Fruit fly (Drosophila melanogaster) whole organism, embryonic: Measurements from ENCODE around the gene Adck5.

Source experiments
- Abd-B ChIP-seq: fragments of 200-800 bp; sonication (Bioruptor generic); optimal IDR thresholded peaks from 2 replicates; lab custom pipeline; 2018; ENCODE audit warnings: missing biosample characterization, mild to moderate bottlenecking, missing genetic modification characterization, moderate library complexity
- Asciz ChIP-seq: fragments of 200-800 bp; sonication (Bioruptor generic); optimal IDR thresholded peaks from 2 replicates; lab custom pipeline; 2017; ENCODE audit warnings: missing biosample characterization, mild to moderate bottlenecking, missing genetic modification characterization, missing genetic modification reagents
- Atf-2 ChIP-seq: fragments of 200-800 bp; sonication (Bioruptor generic); optimal IDR thresholded peaks from 2 replicates; lab custom pipeline; 2016; ENCODE audit warnings: missing biosample characterization, missing genetic modification characterization
- BtbVII ChIP-seq: fragments of 200-800 bp; sonication (Bioruptor generic); optimal IDR thresholded peaks from 3 replicates; lab custom pipeline; 2017; ENCODE audit warnings: missing biosample characterization, mild to moderate bottlenecking, missing genetic modification characterization
- CG10366 ChIP-seq: fragments of 200-800 bp; sonication (Bioruptor generic); IDR thresholded peaks from 2 replicates; pipeline ENCODE4 v1.3.6; 2022; ENCODE audit warnings: missing biosample characterization, missing genetic modification characterization
- CG11085 ChIP-seq: fragments of 200-800 bp; sonication (Bioruptor generic); IDR thresholded peaks from 2 replicates; pipeline ENCODE4 v1.3.6; 2022; ENCODE audit warnings: missing biosample characterization, missing genetic modification characterization
- CG11456 ChIP-seq: fragments of 200-800 bp; sonication (Bioruptor generic); IDR thresholded peaks from 3 replicates; pipeline ENCODE4 v1.3.6; 2022; ENCODE audit warnings: missing biosample characterization, missing genetic modification characterization
- CG12155 ChIP-seq: fragments of 200-800 bp; sonication (Bioruptor generic); optimal IDR thresholded peaks from 3 replicates; lab custom pipeline; 2016; ENCODE audit warnings: missing biosample characterization, missing genetic modification characterization
- CG14667 ChIP-seq: fragments of 200-800 bp; sonication (Bioruptor generic); IDR thresholded peaks from 2 replicates; pipeline ENCODE4 v1.3.6; 2022; ENCODE audit warnings: missing biosample characterization, missing genetic modification characterization
- CG1529 ChIP-seq: fragments of 200-800 bp; sonication (Bioruptor generic); optimal IDR thresholded peaks from 3 replicates; lab custom pipeline; 2018; ENCODE audit warnings: missing biosample characterization, missing genetic modification characterization
- CG15479 ChIP-seq: fragments of 200-800 bp; sonication (Bioruptor generic); optimal IDR thresholded peaks from 3 replicates; lab custom pipeline; 2019; ENCODE audit warnings: missing biosample characterization, mild to moderate bottlenecking, missing genetic modification characterization, moderate library complexity
- CG17186 ChIP-seq: fragments of 200-800 bp; sonication (Bioruptor generic); optimal IDR thresholded peaks from 3 replicates; lab custom pipeline; 2017; ENCODE audit warnings: missing biosample characterization, missing genetic modification reagents, missing genetic modification characterization
- CG18476 ChIP-seq: fragments of 200-800 bp; sonication (Bioruptor generic); optimal IDR thresholded peaks from 2 replicates; lab custom pipeline; 2016; ENCODE audit warnings: missing biosample characterization, mild to moderate bottlenecking, missing genetic modification characterization
- CG2199 ChIP-seq: fragments of 200-800 bp; sonication (Bioruptor generic); IDR thresholded peaks from 3 replicates; pipeline ENCODE4 v1.3.6; 2022; ENCODE audit warnings: missing biosample characterization, missing genetic modification characterization
- CG30403 ChIP-seq: fragments of 200-800 bp; sonication (Bioruptor generic); optimal IDR thresholded peaks from 3 replicates; lab custom pipeline; 2016; ENCODE audit warnings: missing biosample characterization, missing genetic modification characterization
- CG4730 ChIP-seq: fragments of 200-800 bp; sonication (Bioruptor generic); IDR thresholded peaks from 2 replicates; pipeline ENCODE4 v1.3.6; 2022; ENCODE audit warnings: missing biosample characterization, missing genetic modification characterization
- CG9727 ChIP-seq: fragments of 200-800 bp; sonication (Bioruptor generic); optimal IDR thresholded peaks from 3 replicates; lab custom pipeline; 2017; ENCODE audit warnings: missing biosample characterization, mild to moderate bottlenecking, missing genetic modification characterization
- Doc2 ChIP-seq: fragments of 200-800 bp; sonication (Bioruptor generic); IDR thresholded peaks from 2 replicates; pipeline ENCODE4 v1.3.6; 2022; ENCODE audit warnings: missing biosample characterization, missing genetic modification characterization
- Dref ChIP-seq: fragments of 200-800 bp; sonication (Bioruptor generic); IDR thresholded peaks from 2 replicates; pipeline ENCODE4 v1.3.6; 2022; ENCODE audit warnings: missing biosample characterization, missing genetic modification characterization
- E2f2 ChIP-seq: fragments of 200-800 bp; sonication (Bioruptor generic); IDR thresholded peaks from 2 replicates; pipeline ENCODE4 v1.3.6; 2022; ENCODE audit warnings: missing biosample characterization, missing genetic modification characterization
- GATAe ChIP-seq: fragments of 200-800 bp; sonication (Bioruptor generic); conservative IDR thresholded peaks from 2 replicates; pipeline ENCODE4 v1.3.6; 2022; ENCODE audit warnings: missing biosample characterization, missing genetic modification characterization
- Hmr ChIP-seq: fragments of 200-800 bp; sonication (Bioruptor generic); optimal IDR thresholded peaks from 3 replicates; lab custom pipeline; 2017; ENCODE audit warnings: mild to moderate bottlenecking, missing biosample characterization, missing genetic modification reagents, missing genetic modification characterization
- Hr39 ChIP-seq: fragments of >200 bp; optimal IDR thresholded peaks from 2 replicates; lab custom pipeline; 2017
- Jarid2 ChIP-seq: fragments of 200-800 bp; sonication (Bioruptor generic); optimal IDR thresholded peaks from 3 replicates; lab custom pipeline; 2017; ENCODE audit warnings: mild to moderate bottlenecking, missing biosample characterization, missing genetic modification reagents, missing genetic modification characterization
- Mad ChIP-seq: fragments of 200-800 bp; sonication (Bioruptor generic); optimal IDR thresholded peaks from 2 replicates; lab custom pipeline; 2016; ENCODE audit warnings: missing biosample characterization, missing genetic modification characterization
- Myb ChIP-seq: fragments of 200-800 bp; sonication (Bioruptor generic); optimal IDR thresholded peaks from 2 replicates; lab custom pipeline; 2016; ENCODE audit warnings: missing biosample characterization, missing genetic modification characterization
- NC2β ChIP-seq: fragments of 200-800 bp; sonication (Bioruptor generic); optimal IDR thresholded peaks from 2 replicates; lab custom pipeline; 2016; ENCODE audit warnings: missing biosample characterization, missing genetic modification characterization
- ab ChIP-seq: fragments of 200-800 bp; sonication (Bioruptor generic); optimal IDR thresholded peaks from 2 replicates; lab custom pipeline; 2016; ENCODE audit warnings: missing biosample characterization, missing genetic modification characterization
- cas ChIP-seq: fragments of 200-800 bp; sonication (Bioruptor generic); IDR thresholded peaks from 2 replicates; pipeline ENCODE4 v1.3.6; 2022; ENCODE audit warnings: missing biosample characterization, missing genetic modification characterization
- caup ChIP-seq: fragments of 200-800 bp; sonication (Bioruptor generic); optimal IDR thresholded peaks from 3 replicates; lab custom pipeline; 2017; ENCODE audit warnings: missing biosample characterization, mild to moderate bottlenecking, missing genetic modification characterization, moderate library complexity; ENCODE audit not compliant: severe bottlenecking
- crol ChIP-seq: fragments of 200-800 bp; sonication (Bioruptor generic); IDR thresholded peaks from 2 replicates; pipeline ENCODE4 v1.3.6; 2022; ENCODE audit warnings: missing biosample characterization, missing genetic modification characterization
- da ChIP-seq: fragments of 200-800 bp; sonication (Bioruptor generic); optimal IDR thresholded peaks from 2 replicates; lab custom pipeline; 2016; ENCODE audit warnings: missing biosample characterization, missing genetic modification characterization
- gt ChIP-seq: fragments of 200-800 bp; sonication (Bioruptor generic); IDR thresholded peaks from 2 replicates; pipeline ENCODE4 v1.3.6; 2022; ENCODE audit warnings: missing biosample characterization, missing genetic modification characterization
- hb ChIP-seq: fragments of 200-800 bp; sonication (Bioruptor generic); IDR thresholded peaks from 3 replicates; pipeline ENCODE4 v1.3.6; 2022; ENCODE audit warnings: missing biosample characterization, missing genetic modification characterization; ENCODE audit not compliant: partially characterized antibody
- jing ChIP-seq: fragments of 200-800 bp; sonication (Bioruptor generic); optimal IDR thresholded peaks from 2 replicates; lab custom pipeline; 2018; ENCODE audit warnings: missing biosample characterization, mild to moderate bottlenecking, missing genetic modification characterization
- lmd ChIP-seq: fragments of 200-800 bp; sonication (Bioruptor generic); IDR thresholded peaks from 2 replicates; pipeline ENCODE4 v1.3.6; 2022; ENCODE audit warnings: missing biosample characterization, missing genetic modification characterization
- mirr ChIP-seq: fragments of 200-800 bp; sonication (Bioruptor generic); optimal IDR thresholded peaks from 3 replicates; lab custom pipeline; 2018; ENCODE audit warnings: missing biosample characterization, mild to moderate bottlenecking, missing genetic modification characterization
- onecut ChIP-seq: fragments of 200-800 bp; sonication (Bioruptor generic); IDR thresholded peaks from 2 replicates; pipeline ENCODE4 v1.3.6; 2022; ENCODE audit warnings: missing biosample characterization, missing genetic modification characterization
- pros ChIP-seq: fragments of 200-800 bp; sonication (Bioruptor generic); optimal IDR thresholded peaks from 3 replicates; lab custom pipeline; 2019; ENCODE audit warnings: missing biosample characterization, mild to moderate bottlenecking, missing genetic modification characterization, moderate library complexity
- salm ChIP-seq: fragments of 200-800 bp; sonication (Bioruptor generic); optimal IDR thresholded peaks from 2 replicates; lab custom pipeline; 2018; ENCODE audit warnings: missing biosample characterization, mild to moderate bottlenecking, missing genetic modification characterization
- sens-2 ChIP-seq: fragments of 200-800 bp; sonication (Bioruptor generic); IDR thresholded peaks from 2 replicates; pipeline ENCODE4 v1.3.6; 2022; ENCODE audit warnings: missing biosample characterization, missing genetic modification characterization
- slou ChIP-seq: fragments of 200-800 bp; sonication (Bioruptor generic); optimal IDR thresholded peaks from 3 replicates; lab custom pipeline; 2016; ENCODE audit warnings: missing biosample characterization, missing genetic modification characterization
- sna ChIP-seq: fragments of 200-800 bp; sonication (Bioruptor generic); IDR thresholded peaks from 2 replicates; pipeline ENCODE4 v1.3.6; 2022; ENCODE audit warnings: missing biosample characterization, missing genetic modification characterization; ENCODE audit not compliant: partially characterized antibody
- tna ChIP-seq: fragments of 200-800 bp; sonication (Bioruptor generic); IDR thresholded peaks from 2 replicates; pipeline ENCODE4 v1.3.6; 2022; ENCODE audit warnings: missing biosample characterization, missing genetic modification characterization; ENCODE audit not compliant: partially characterized antibody
- tx ChIP-seq: fragments of 200-800 bp; sonication (Bioruptor generic); optimal IDR thresholded peaks from 2 replicates; lab custom pipeline; 2016; ENCODE audit warnings: missing biosample characterization, missing genetic modification characterization
- unc-4 ChIP-seq: fragments of 200-800 bp; sonication (Bioruptor generic); IDR thresholded peaks from 2 replicates; pipeline ENCODE4 v1.3.6; 2022; ENCODE audit warnings: missing biosample characterization, missing genetic modification characterization; ENCODE audit not compliant: partially characterized antibody
- wek ChIP-seq: fragments of 200-800 bp; sonication (Bioruptor generic); optimal IDR thresholded peaks from 3 replicates; lab custom pipeline; 2018; ENCODE audit warnings: missing biosample characterization, mild to moderate bottlenecking, missing genetic modification characterization, moderate library complexity
- zfh1 ChIP-seq: fragments of 200-800 bp; sonication (Bioruptor generic); IDR thresholded peaks from 3 replicates; pipeline ENCODE4 v1.3.6; 2022; ENCODE audit warnings: missing biosample characterization, missing genetic modification characterization
- zfh2 ChIP-seq: fragments of 200-800 bp; sonication (Bioruptor generic); optimal IDR thresholded peaks from 2 replicates; lab custom pipeline; 2016; ENCODE audit warnings: missing biosample characterization, missing genetic modification characterization

The Adck5 gene

DNA sequence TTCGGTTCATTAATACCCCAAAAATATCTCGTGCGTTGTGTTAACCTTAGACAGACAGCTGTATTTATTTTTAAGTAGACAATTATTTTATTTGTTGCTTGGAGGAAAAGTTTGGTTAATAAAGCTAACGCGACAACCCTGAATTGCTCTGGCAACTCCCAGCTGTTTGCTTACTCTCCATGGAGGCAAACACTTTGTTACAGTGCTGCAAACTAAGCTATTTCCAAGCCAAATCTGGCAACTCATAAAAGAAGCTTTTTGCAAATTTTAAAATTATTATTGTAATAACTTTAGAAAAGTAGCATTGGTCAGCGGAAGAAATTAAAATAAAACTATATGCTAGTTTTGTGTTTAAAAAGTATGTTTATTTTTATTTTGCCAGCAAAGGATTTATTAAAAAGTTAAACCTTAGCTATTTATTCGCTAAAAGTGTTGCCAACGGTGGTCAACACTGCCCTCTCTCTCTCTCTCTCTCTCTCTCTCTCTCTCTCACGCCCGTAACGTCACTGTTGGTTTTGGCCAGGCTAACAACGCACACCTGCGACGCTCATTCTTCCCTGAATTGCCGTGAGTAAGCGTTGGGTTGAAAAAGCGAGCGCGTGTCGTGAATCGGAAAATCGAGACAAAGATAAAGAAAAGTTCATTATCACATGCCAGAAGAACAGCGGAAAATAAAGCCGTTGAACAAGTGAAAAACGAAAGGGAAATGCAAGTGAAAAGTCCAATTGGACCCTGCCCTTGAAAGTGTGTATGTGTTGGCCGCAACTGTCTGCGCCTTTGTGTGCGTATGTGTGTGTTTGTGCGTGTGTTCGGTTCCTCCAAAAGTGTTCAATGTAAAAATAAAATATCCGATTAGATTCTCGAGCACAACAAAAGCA lies 45.9 kb downstream of the Adck5 start (continued):
- TF ChIP-seq wek (GFP tag; lab: Kevin White, UChicago): peak; percentile 63
- TF ChIP-seq CG11456: peak; percentile 96
- no peak for TF ChIP-seq pros (GFP tag; lab: Kevin White, UChicago)
- peak; percentile 56 for TF ChIP-seq salm (tag; lab: Kevin White, UChicago)
- TF ChIP-seq hb (GFP tag; lab: Robert Waterston, UW): no peak
- peak; percentile 93 for TF ChIP-seq caup
- TF ChIP-seq crol (GFP tag; lab: Robert Waterston, UW): peak; percentile 38; the same call in 1 of the 2 replicates
- no peak for TF ChIP-seq CG15479 (GFP tag; lab: Kevin White, UChicago)
- 0 out of 2 replicates have a peak, but pooled peaks have one; percentile 77 for TF ChIP-seq GATAe (GFP tag; lab: Robert Waterston, UW)
- peak; percentile 29; the same call in 1 of the 2 replicates for TF ChIP-seq gt (GFP tag; lab: Robert Waterston, UW)
- TF ChIP-seq Mad (GFP tag; lab: Kevin White, UChicago): peak; percentile 64
- no peak for TF ChIP-seq Hr39
- no peak for TF ChIP-seq unc-4 (GFP tag; lab: Robert Waterston, UW)
- peak; percentile 70 for TF ChIP-seq Myb (GFP tag; lab: Kevin White, UChicago)
- TF ChIP-seq E2f2 (GFP tag; lab: Robert Waterston, UW): peak; percentile 71
- peak; percentile 83 for TF ChIP-seq CG12155 (GFP tag; lab: Kevin White, UChicago)
- TF ChIP-seq Jarid2 (GFP tag; lab: Kevin White, UChicago): peak; percentile 71
- peak; percentile 90 for TF ChIP-seq BtbVII
- peak; percentile 93 for TF ChIP-seq lmd (GFP tag; lab: Robert Waterston, UW)
- TF ChIP-seq Asciz (GFP tag; lab: Kevin White, UChicago): peak; percentile 83
- peak; percentile 83 for TF ChIP-seq CG10366
- peak; percentile 91 for TF ChIP-seq cas (GFP tag; lab: Robert Waterston, UW)
- TF ChIP-seq CG4730: peak; percentile 89
- TF ChIP-seq Hmr (GFP tag; lab: Kevin White, UChicago): peak; percentile 95
- peak; percentile 91 for TF ChIP-seq CG30403 (GFP tag; lab: Kevin White, UChicago)
- no peak for TF ChIP-seq Doc2
- TF ChIP-seq slou (GFP tag; lab: Kevin White, UChicago): peak; percentile 27
- peak; percentile 58 for TF ChIP-seq ab (GFP tag; lab: Kevin White, UChicago)
- TF ChIP-seq sens-2 (GFP tag; lab: Robert Waterston, UW): peak; percentile 70
- TF ChIP-seq CG18476 (GFP tag; lab: Kevin White, UChicago): peak; percentile 84
- peak; percentile 40 for TF ChIP-seq CG17186 (GFP tag; lab: Kevin White, UChicago)
- TF ChIP-seq Atf-2 (GFP tag; lab: Kevin White, UChicago): peak; percentile 78
- peak; percentile 64 for TF ChIP-seq Abd-B
- no peak for TF ChIP-seq sna (GFP tag; lab: Robert Waterston, UW)
- TF ChIP-seq CG11085 (GFP tag; lab: Robert Waterston, UW): peak; percentile 90
- TF ChIP-seq onecut: peak; percentile 85
- TF ChIP-seq mirr: peak; percentile 64
- TF ChIP-seq CG1529 (GFP tag; lab: Kevin White, UChicago): peak; percentile 45
- TF ChIP-seq da (GFP tag; lab: Kevin White, UChicago): peak; percentile 54
- no peak for TF ChIP-seq Dref (GFP tag; lab: Robert Waterston, UW)
- TF ChIP-seq CG14667 (GFP tag; lab: Robert Waterston, UW): peak; percentile 86
- peak; percentile 94 for TF ChIP-seq zfh1
- TF ChIP-seq CG9727 (GFP tag; lab: Kevin White, UChicago): peak; percentile 88
- TF ChIP-seq jing (GFP tag; lab: Kevin White, UChicago): no peak
- TF ChIP-seq CG2199 (GFP tag; lab: Robert Waterston, UW): peak; percentile 10; the same call in 1 of the 3 replicates
- no peak for TF ChIP-seq tna (GFP tag; lab: Robert Waterston, UW)
- TF ChIP-seq NC2β (GFP tag; lab: Kevin White, UChicago): peak; percentile 86
- peak; percentile 91 for TF ChIP-seq zfh2 (GFP tag; lab: Kevin White, UChicago)
- TF ChIP-seq tx (GFP tag; lab: Kevin White, UChicago): peak; percentile 82
